Worm (Caenorhabditis elegans): Measurements from ENCODE around the gene snpn-1.

Gene snpn-1

ce11 chrIV:5090993-5091793, at the start of gene snpn-1, which contains the start of gene C02B10.4:
TSS of gene snpn-1 (minus strand) at chrIV:5091043.
TSS of gene C02B10.4 (plus strand) at chrIV:5091586.
- no peak for TF ChIP-seq dao-5 (tag; optimal IDR thresholded peaks at IDR 0.05)
- peak; percentile 52 for TF ChIP-seq W03F9.2 (tag; optimal IDR thresholded peaks at IDR 0.05)
- TF ChIP-seq him-1 (tag; optimal IDR thresholded peaks at IDR 0.05) = peak; percentile 15

DNA sequence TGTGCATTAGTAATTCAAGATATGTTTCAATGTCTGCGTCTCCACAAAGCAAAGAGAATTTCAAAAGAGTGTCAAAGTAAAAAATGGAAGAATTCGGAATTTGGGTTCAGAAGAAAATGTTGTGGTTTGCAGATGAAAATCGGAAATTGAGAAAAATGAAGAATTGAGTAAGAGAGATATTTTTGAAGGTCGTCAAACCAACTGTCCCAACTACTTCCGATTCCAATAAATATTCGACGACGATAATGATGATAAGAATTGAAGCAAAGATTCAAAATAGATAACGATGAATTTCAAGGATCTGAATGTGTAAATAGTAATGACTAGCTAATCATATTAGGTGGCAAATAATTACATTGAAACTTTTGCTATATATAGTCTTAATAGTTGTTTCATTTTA, 49.1 kb upstream of the snpn-1 start:
- TF ChIP-seq dao-5 (tag; optimal IDR thresholded peaks at IDR 0.05) (no peak), W03F9.2 (tag; optimal IDR thresholded peaks at IDR 0.05) (no peak), him-1 (tag; optimal IDR thresholded peaks at IDR 0.05) (no peak)

DNA sequence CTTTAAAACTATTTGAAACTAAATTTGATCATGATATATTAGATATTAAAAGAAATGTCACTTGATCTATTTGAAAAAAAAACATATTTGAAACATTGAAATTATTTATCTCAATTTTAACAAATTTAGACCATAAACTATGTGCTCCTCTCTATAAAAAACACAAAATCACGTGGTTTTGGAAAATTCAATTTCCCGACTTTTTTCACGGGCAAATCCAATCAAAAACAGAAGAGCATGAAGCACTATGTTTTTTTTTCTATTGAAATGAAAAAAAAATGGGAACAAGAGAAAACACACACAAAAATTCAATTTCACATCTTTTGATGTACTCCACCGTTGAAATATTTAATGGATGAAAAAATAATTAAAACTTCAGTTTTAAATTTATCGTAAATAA, 48.3 kb upstream of the snpn-1 start:
- TF ChIP-seq dao-5 (tag; optimal IDR thresholded peaks at IDR 0.05) (no peak), him-1 (tag; optimal IDR thresholded peaks at IDR 0.05) (no peak), W03F9.2 (tag; optimal IDR thresholded peaks at IDR 0.05) (no peak)

ce11 chrIV:5137809-5138208, 47.0 kb upstream of the snpn-1 start:
- TF ChIP-seq dao-5 (tag; optimal IDR thresholded peaks at IDR 0.05) (no peak), him-1 (tag; optimal IDR thresholded peaks at IDR 0.05) (peak; percentile 11)

DNA sequence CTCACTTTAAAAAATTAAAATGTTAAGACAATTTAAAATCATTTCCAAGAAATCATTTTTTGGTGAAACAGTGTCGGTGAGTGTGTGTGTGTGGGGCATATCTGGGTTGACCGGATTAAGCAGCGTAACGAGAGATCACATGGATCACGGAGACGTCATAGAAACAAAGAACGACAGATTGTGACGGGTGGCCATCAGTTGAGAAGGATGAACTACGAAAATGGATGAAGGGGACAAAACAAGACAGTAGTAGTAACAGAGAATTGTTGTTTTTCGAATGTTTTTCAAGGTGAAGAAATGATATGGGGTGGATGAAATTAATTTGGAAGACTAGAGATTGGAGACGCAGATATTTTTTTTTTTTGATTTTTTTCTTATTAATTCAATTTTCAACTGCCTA, 45.7 kb upstream of the snpn-1 start:
- TF ChIP-seq dao-5 (tag; optimal IDR thresholded peaks at IDR 0.05) = no peak
- no peak for TF ChIP-seq W03F9.2 (tag; optimal IDR thresholded peaks at IDR 0.05)
- no peak for TF ChIP-seq him-1 (tag; optimal IDR thresholded peaks at IDR 0.05)

- TF ChIP-seq him-1 (tag; optimal IDR thresholded peaks at IDR 0.05) (no peak), W03F9.2 (tag; optimal IDR thresholded peaks at IDR 0.05) (no peak), dao-5 (tag; optimal IDR thresholded peaks at IDR 0.05) (no peak)
Measured at ce11 chrIV:5134798-5135197, 44.0 kb upstream of the snpn-1 start.

ce11 chrIV:5133791-5134370, 43.0 kb upstream of the snpn-1 start:
- TF ChIP-seq him-1 (tag; optimal IDR thresholded peaks at IDR 0.05) (no peak), W03F9.2 (tag; optimal IDR thresholded peaks at IDR 0.05) (no peak), dao-5 (tag; optimal IDR thresholded peaks at IDR 0.05) (no peak)

- TF ChIP-seq him-1 (tag; optimal IDR thresholded peaks at IDR 0.05) (no peak), W03F9.2 (tag; optimal IDR thresholded peaks at IDR 0.05) (no peak), dao-5 (tag; optimal IDR thresholded peaks at IDR 0.05) (no peak)
Measured at ce11 chrIV:5131781-5132180, 40.9 kb upstream of the snpn-1 start.

ce11 chrIV:5121995-5122394, 31.2 kb upstream of the snpn-1 start, which contains the start of gene tkr-3:
TSS of gene tkr-3 (minus strand) at chrIV:5122095.
- TF ChIP-seq dao-5 (tag; optimal IDR thresholded peaks at IDR 0.05) (no peak), him-1 (tag; optimal IDR thresholded peaks at IDR 0.05) (no peak), W03F9.2 (tag; optimal IDR thresholded peaks at IDR 0.05) (no peak)

DNA sequence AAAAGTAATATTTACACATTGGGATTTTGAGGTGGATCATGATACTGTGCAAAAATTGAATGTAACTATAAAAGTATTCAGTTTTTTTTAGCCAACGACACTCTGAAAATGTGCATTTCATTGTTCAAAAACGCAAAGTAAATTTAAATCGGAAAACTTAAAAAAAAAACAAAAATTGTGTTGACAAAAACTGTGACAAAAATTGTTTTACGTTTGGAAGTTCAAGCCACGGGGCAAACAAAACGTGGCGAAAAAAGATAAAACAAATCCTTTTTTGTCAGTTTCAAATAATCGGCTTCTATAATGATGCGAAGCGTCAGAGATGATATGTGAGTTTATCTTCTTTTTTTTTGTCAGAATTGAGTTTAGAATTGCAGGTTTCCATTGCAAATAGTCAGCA, 20.7 kb upstream of the snpn-1 start, which contains the start of gene AC7.3:
Gene AC7.3 (plus strand): TSS at position 301 of the 400 bp plus-strand sequence.
- TF ChIP-seq W03F9.2 (tag; optimal IDR thresholded peaks at IDR 0.05) = no peak
- TF ChIP-seq him-1 (tag; optimal IDR thresholded peaks at IDR 0.05) = no peak
- no peak for TF ChIP-seq dao-5 (tag; optimal IDR thresholded peaks at IDR 0.05)

- no peak for TF ChIP-seq dao-5 (tag; optimal IDR thresholded peaks at IDR 0.05)
- no peak for TF ChIP-seq W03F9.2 (tag; optimal IDR thresholded peaks at IDR 0.05)
- no peak for TF ChIP-seq him-1 (tag; optimal IDR thresholded peaks at IDR 0.05)
Measured at ce11 chrIV:5110391-5110930, 19.6 kb upstream of the snpn-1 start.

DNA sequence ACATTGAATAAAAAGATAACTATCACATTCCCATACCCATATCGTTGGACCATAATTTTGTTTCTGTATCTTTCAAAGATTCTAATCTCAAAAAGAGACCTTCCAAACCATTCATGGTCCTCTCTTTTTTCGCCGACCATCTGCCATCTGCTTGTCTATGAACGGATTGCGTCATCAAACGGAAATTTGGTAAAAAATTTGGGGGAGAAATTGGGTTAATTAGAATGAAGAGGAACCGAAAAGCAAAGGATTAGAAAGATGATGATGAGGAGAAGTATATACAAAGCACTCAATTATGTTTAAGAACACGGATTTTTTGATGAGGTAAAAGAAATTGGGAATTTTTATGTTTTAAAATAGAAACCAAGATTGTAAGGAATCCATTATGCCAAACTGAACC, 19.1 kb upstream of the snpn-1 start:
- no peak for TF ChIP-seq dao-5 (tag; optimal IDR thresholded peaks at IDR 0.05)
- no peak for TF ChIP-seq W03F9.2 (tag; optimal IDR thresholded peaks at IDR 0.05)
- TF ChIP-seq him-1 (tag; optimal IDR thresholded peaks at IDR 0.05) = no peak

ce11 chrIV:5108971-5109370, 18.1 kb upstream of the snpn-1 start:
- no peak for TF ChIP-seq him-1 (tag; optimal IDR thresholded peaks at IDR 0.05)
- TF ChIP-seq dao-5 (tag; optimal IDR thresholded peaks at IDR 0.05) = no peak
- no peak for TF ChIP-seq W03F9.2 (tag; optimal IDR thresholded peaks at IDR 0.05)

DNA sequence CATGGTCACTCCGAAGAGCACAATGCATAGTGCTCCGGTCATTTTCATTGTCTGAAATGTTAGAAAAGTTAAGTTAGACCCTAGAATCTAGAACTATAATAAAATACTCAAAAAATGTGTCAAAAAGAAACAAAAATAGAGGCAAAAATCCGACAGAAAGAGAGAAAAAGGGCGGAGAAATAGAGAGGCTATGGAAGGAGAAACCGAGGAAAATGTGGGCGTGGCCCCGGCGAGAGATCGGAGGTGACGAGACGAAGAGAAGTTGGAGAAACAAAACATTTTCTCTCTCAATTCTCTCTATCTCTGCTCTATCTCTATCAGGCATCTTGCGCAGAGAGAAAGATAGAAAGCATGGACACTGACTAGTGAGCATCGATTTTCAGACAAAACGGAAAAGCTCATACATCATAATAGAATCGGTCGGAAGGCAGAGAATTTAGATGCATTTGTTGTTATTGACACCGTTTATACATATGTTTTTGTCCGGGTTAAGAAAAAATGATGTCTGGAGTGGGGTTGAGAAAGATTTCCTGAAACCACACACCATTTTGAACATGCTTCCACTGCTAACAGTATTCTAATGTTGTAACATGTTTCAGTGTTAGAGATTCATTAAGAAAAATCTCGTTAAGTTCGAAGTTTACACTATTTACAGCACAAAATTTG, 12.5 kb upstream of the snpn-1 start, which contains the start of gene C02B10.3:
Gene C02B10.3 (minus strand): TSS at position 51 of the 666 bp plus-strand sequence.
- TF ChIP-seq him-1 (tag; optimal IDR thresholded peaks at IDR 0.05) (peak; percentile 48), dao-5 (tag; optimal IDR thresholded peaks at IDR 0.05) (no peak)

Data from whole organism, L4/young adult.